Worm (Caenorhabditis elegans) whole organism, L2 larva: Measurements from ENCODE around the gene vdac-1.

Experiments
- F13H6.1 ChIP-seq: sonication (generic microtip); optimal IDR thresholded peaks from 2 replicates; lab custom pipeline; 2016; ENCODE audit warnings: missing genetic modification characterization, missing compliant biosample characterization
- R02D3.7 ChIP-seq: fragments of 150-350 bp; optimal IDR thresholded peaks from 2 replicates; lab custom pipeline; 2014; ENCODE audit warnings: missing biosample characterization, missing genetic modification characterization
- Y55F3AM.14 ChIP-seq: fragments of 200-800 bp; sonication (Bioruptor generic); optimal IDR thresholded peaks from 2 replicates; lab custom pipeline; 2018; ENCODE audit warnings: mild to moderate bottlenecking, missing genetic modification characterization, missing compliant biosample characterization
- ZK546.5 ChIP-seq: sonication (generic microtip); optimal IDR thresholded peaks from 2 replicates; lab custom pipeline; 2017; ENCODE audit warnings: missing biosample characterization, missing genetic modification characterization
- aly-2 ChIP-seq: fragments of 150-350 bp; optimal IDR thresholded peaks from 2 replicates; lab custom pipeline; 2014; ENCODE audit warnings: missing biosample characterization, missing genetic modification characterization
- ama-1 ChIP-seq: fragments of 150-350 bp; optimal IDR thresholded peaks from 2 replicates; lab custom pipeline; 2018; ENCODE audit warnings: inconsistent platforms
- blmp-1 ChIP-seq: sonication (generic microtip); optimal IDR thresholded peaks from 2 replicates; lab custom pipeline; 2017; ENCODE audit warnings: missing genetic modification characterization, mild to moderate bottlenecking, missing compliant biosample characterization, antibody characterized with exemption, moderate library complexity; ENCODE audit not compliant: insufficient read depth
- crh-2 ChIP-seq: sonication (generic microtip); optimal IDR thresholded peaks from 2 replicates; lab custom pipeline; 2017; ENCODE audit warnings: missing biosample characterization, missing genetic modification characterization
- egl-27 ChIP-seq: sonication (generic microtip); optimal IDR thresholded peaks from 3 replicates; lab custom pipeline; 2017; ENCODE audit warnings: missing biosample characterization, missing genetic modification reagents, missing genetic modification characterization
- elt-1 ChIP-seq: fragments of 150-350 bp; optimal IDR thresholded peaks from 2 replicates; lab custom pipeline; 2014; ENCODE audit warnings: missing biosample characterization, missing genetic modification characterization
- elt-3 ChIP-seq: sonication (generic microtip); optimal IDR thresholded peaks from 2 replicates; lab custom pipeline; 2017; ENCODE audit warnings: missing biosample characterization, missing genetic modification characterization
- fos-1 ChIP-seq: fragments of 150-350 bp; optimal IDR thresholded peaks from 2 replicates; lab custom pipeline; 2014; ENCODE audit warnings: missing biosample characterization, missing genetic modification characterization
- gmeb-1 ChIP-seq: fragments of 150-350 bp; optimal IDR thresholded peaks from 2 replicates; lab custom pipeline; 2014; ENCODE audit warnings: missing biosample characterization, missing genetic modification characterization
- lin-11 ChIP-seq: fragments of 150-350 bp; sonication (generic microtip); optimal IDR thresholded peaks from 2 replicates; lab custom pipeline; 2014; ENCODE audit warnings: missing biosample characterization, missing genetic modification characterization, inconsistent platforms, mixed read lengths
- lin-39 ChIP-seq: fragments of 150-350 bp; optimal IDR thresholded peaks from 2 replicates; lab custom pipeline; 2014; ENCODE audit warnings: missing biosample characterization, missing genetic modification reagents, missing genetic modification characterization
- mbf-1 ChIP-seq: sonication (generic microtip); optimal IDR thresholded peaks from 2 replicates; lab custom pipeline; 2017; ENCODE audit warnings: missing biosample characterization, missing genetic modification characterization
- nhr-10 ChIP-seq: sonication (generic microtip); optimal IDR thresholded peaks from 2 replicates; lab custom pipeline; 2017; ENCODE audit warnings: missing biosample characterization, missing genetic modification characterization
- nhr-129 ChIP-seq: fragments of 150-350 bp; optimal IDR thresholded peaks from 2 replicates; lab custom pipeline; 2014; ENCODE audit warnings: missing biosample characterization, missing genetic modification characterization
- nhr-23 ChIP-seq: fragments of 150-350 bp; optimal IDR thresholded peaks from 2 replicates; lab custom pipeline; 2014; ENCODE audit warnings: missing biosample characterization, missing genetic modification reagents, missing genetic modification characterization
- nhr-25 ChIP-seq: fragments of 150-350 bp; sonication (generic microtip); optimal IDR thresholded peaks from 3 replicates; lab custom pipeline; 2014; ENCODE audit warnings: missing biosample characterization, missing genetic modification characterization
- nhr-6 ChIP-seq: fragments of 150-350 bp; optimal IDR thresholded peaks from 2 replicates; lab custom pipeline; 2014; ENCODE audit warnings: missing biosample characterization, missing genetic modification characterization
- nhr-77 ChIP-seq: fragments of 150-350 bp; optimal IDR thresholded peaks from 2 replicates; lab custom pipeline; 2014; ENCODE audit warnings: missing biosample characterization, missing genetic modification characterization
- peb-1 ChIP-seq: fragments of 150-350 bp; optimal IDR thresholded peaks from 2 replicates; lab custom pipeline; 2014; ENCODE audit warnings: missing biosample characterization, missing genetic modification characterization
- skn-1 ChIP-seq: sonication (generic microtip); optimal IDR thresholded peaks from 2 replicates; lab custom pipeline; 2017; ENCODE audit warnings: missing biosample characterization, missing genetic modification characterization
- sma-9 ChIP-seq, 2 experiments: fragments of 150-350 bp in 1 of 2; sonication (generic microtip) in 1 of 2; optimal IDR thresholded peaks; 2 replicates each; lab custom pipeline; 2014 to 2016; ENCODE audit warnings: missing genetic modification characterization in 2 of 2, mild to moderate bottlenecking in 1 of 2, missing biosample characterization in 1 of 2, missing compliant biosample characterization in 1 of 2, missing genetic modification reagents in 1 of 2, moderate library complexity in 1 of 2
- snpc-4 ChIP-seq: fragments of 150-350 bp; optimal IDR thresholded peaks from 2 replicates; lab custom pipeline; 2014; ENCODE audit warnings: missing biosample characterization, missing genetic modification characterization
- unc-62 ChIP-seq: fragments of 150-350 bp; optimal IDR thresholded peaks from 2 replicates; lab custom pipeline; 2014; ENCODE audit warnings: missing biosample characterization, missing genetic modification reagents, missing genetic modification characterization
- zag-1 ChIP-seq: fragments of 150-350 bp; optimal IDR thresholded peaks from 2 replicates; lab custom pipeline; 2014; ENCODE audit warnings: missing biosample characterization, missing genetic modification characterization
- ztf-1 ChIP-seq: fragments of 200-800 bp; sonication (Bioruptor generic); conservative IDR thresholded peaks from 2 replicates; pipeline ENCODE4 v1.3.6; 2022; ENCODE audit warnings: missing genetic modification characterization, missing compliant biosample characterization
- ztf-11 ChIP-seq: sonication (generic microtip); optimal IDR thresholded peaks from 2 replicates; lab custom pipeline; 2017; ENCODE audit warnings: missing biosample characterization, missing genetic modification characterization
- ztf-4 ChIP-seq: fragments of 150-350 bp; optimal IDR thresholded peaks from 2 replicates; lab custom pipeline; 2014; ENCODE audit warnings: missing biosample characterization, missing genetic modification characterization

Gene vdac-1

ce11 chrIV:7542485-7543001 is 34.9 kb upstream of the vdac-1 start, which contains the start of gene R05G6.10:
TSS of gene R05G6.10 (minus strand) at chrIV:7542535.
- TF ChIP-seq aly-2 (tag; lab: Kevin White, UChicago) (no peak), zag-1 (tag; lab: Kevin White, UChicago) (peak; percentile 2), egl-27 (tag; lab: Kevin White, UChicago) (no peak), ama-1 (lab: Kevin White, UChicago) (no peak), F13H6.1 (no peak), elt-1 (tag; lab: Kevin White, UChicago) (no peak), nhr-25 (tag; lab: Kevin White, UChicago) (no peak), ztf-1 (no peak)

- no peak for TF ChIP-seq nhr-10 (tag; lab: Kevin White, UChicago)
- TF ChIP-seq sma-9 (GFP tag; optimal IDR thresholded peaks at IDR 0.05; lab: Kevin White, UChicago) = no peak
- no peak for TF ChIP-seq sma-9 (tag; optimal IDR thresholded peaks at IDR 0.05; lab: Kevin White, UChicago)
- TF ChIP-seq mbf-1 (tag; lab: Kevin White, UChicago) = no peak
- no peak for TF ChIP-seq skn-1
- TF ChIP-seq nhr-77 (tag; lab: Kevin White, UChicago) = no peak
- TF ChIP-seq ztf-4 (tag; lab: Kevin White, UChicago) = no peak
- TF ChIP-seq, all 48 proteins: peak for 0
Observed at ce11 chrIV:7532360-7532759, 24.7 kb upstream of the vdac-1 start, which contains the start of gene R05G6.1. TSS of gene R05G6.1 (plus strand) at chrIV:7532660.

ce11 chrIV:7530226-7531070 is 22.8 kb upstream of the vdac-1 start:
- TF ChIP-seq nhr-77 (tag; lab: Kevin White, UChicago) (no peak), snpc-4 (tag; lab: Kevin White, UChicago) (no peak), fos-1 (tag; lab: Kevin White, UChicago) (peak; percentile 34), blmp-1 (tag; lab: Kevin White, UChicago) (no peak)

- TF ChIP-seq sma-9 (GFP tag; optimal IDR thresholded peaks at IDR 0.05; lab: Kevin White, UChicago) (no peak), sma-9 (tag; optimal IDR thresholded peaks at IDR 0.05; lab: Kevin White, UChicago) (no peak), nhr-23 (no peak), nhr-6 (tag; lab: Kevin White, UChicago) (no peak), R02D3.7 (tag; lab: Kevin White, UChicago) (no peak), nhr-77 (tag; lab: Kevin White, UChicago) (no peak), nhr-129 (tag; lab: Kevin White, UChicago) (no peak), gmeb-1 (tag; lab: Kevin White, UChicago) (no peak), skn-1 (no peak), aly-2 (tag; lab: Kevin White, UChicago) (no peak), F13H6.1 (no peak), lin-11 (tag; lab: Kevin White, UChicago) (no peak), crh-2 (tag; lab: Kevin White, UChicago) (no peak), ZK546.5 (tag; lab: Kevin White, UChicago) (no peak), unc-62 (GFP tag; lab: Kevin White, UChicago) (no peak), elt-3 (no peak), ztf-11 (no peak), Y55F3AM.14 (GFP tag; lab: Kevin White, UChicago) (no peak)
Observed at ce11 chrIV:7523744-7524143, 16.1 kb upstream of the vdac-1 start.

- TF ChIP-seq ztf-4 (tag; lab: Kevin White, UChicago) (no peak), Y55F3AM.14 (GFP tag; lab: Kevin White, UChicago) (no peak), egl-27 (tag; lab: Kevin White, UChicago) (no peak), peb-1 (tag; lab: Kevin White, UChicago) (no peak)
- TF ChIP-seq, all 48 proteins: peak for 0
Observed at ce11 chrIV:7521591-7521990, 13.9 kb upstream of the vdac-1 start.

ce11 chrIV:7520841-7521240 is 13.2 kb upstream of the vdac-1 start:
- TF ChIP-seq sma-9 (GFP tag; optimal IDR thresholded peaks at IDR 0.05; lab: Kevin White, UChicago) = peak; percentile 7
- TF ChIP-seq sma-9 (tag; optimal IDR thresholded peaks at IDR 0.05; lab: Kevin White, UChicago) = no peak
- no peak for TF ChIP-seq lin-39
- TF ChIP-seq crh-2 (tag; lab: Kevin White, UChicago) = peak; percentile 6
